Worm (Caenorhabditis elegans) whole organism, late embryonic: ENCODE results near the gene C02F5.5.

Experiments used
- ceh-14 ChIP-seq: sonication (generic microtip); optimal IDR thresholded peaks from 2 replicates; lab custom pipeline; 2016; ENCODE audit warnings: missing genotype, missing genetic modification characterization, missing compliant biosample characterization
- ceh-30 ChIP-seq: fragments of 150-350 bp; optimal IDR thresholded peaks from 2 replicates; lab custom pipeline; 2014; ENCODE audit warnings: missing biosample characterization, missing genetic modification characterization
- ceh-34 ChIP-seq: sonication (generic microtip); optimal IDR thresholded peaks from 2 replicates; lab custom pipeline; 2016; ENCODE audit warnings: mild to moderate bottlenecking, missing genetic modification characterization, missing compliant biosample characterization
- ceh-9 ChIP-seq: sonication (generic microtip); optimal IDR thresholded peaks from 2 replicates; lab custom pipeline; 2016; ENCODE audit warnings: mild to moderate bottlenecking, missing genetic modification characterization, inconsistent platforms, missing compliant biosample characterization
- elt-2 ChIP-seq: sonication (generic microtip); optimal IDR thresholded peaks from 2 replicates; lab custom pipeline; 2016; ENCODE audit warnings: missing genetic modification reagents, missing genetic modification characterization, missing compliant biosample characterization
- elt-4 ChIP-seq: sonication (generic microtip); optimal IDR thresholded peaks from 2 replicates; lab custom pipeline; 2016; ENCODE audit warnings: missing genetic modification characterization, missing compliant biosample characterization
- ets-4 ChIP-seq: sonication (generic microtip); optimal IDR thresholded peaks from 2 replicates; lab custom pipeline; 2016; ENCODE audit warnings: missing genetic modification characterization, missing compliant biosample characterization
- fkh-6 ChIP-seq: sonication (generic microtip); optimal IDR thresholded peaks from 2 replicates; lab custom pipeline; 2016; ENCODE audit warnings: missing genetic modification characterization, missing compliant biosample characterization
- hlh-30 ChIP-seq: sonication (generic microtip); optimal IDR thresholded peaks from 2 replicates; lab custom pipeline; 2017; ENCODE audit warnings: antibody characterized with exemption, missing genetic modification characterization, missing compliant biosample characterization; ENCODE audit not compliant: insufficient read depth
- odd-2 ChIP-seq: sonication (generic microtip); optimal IDR thresholded peaks from 2 replicates; lab custom pipeline; 2017; ENCODE audit warnings: antibody characterized with exemption, mild to moderate bottlenecking, missing genetic modification characterization, missing compliant biosample characterization
- pha-2 ChIP-seq: sonication (generic microtip); optimal IDR thresholded peaks from 2 replicates; lab custom pipeline; 2017; ENCODE audit warnings: mild to moderate bottlenecking, missing genetic modification characterization, missing compliant biosample characterization
- pros-1 ChIP-seq: fragments of 150-350 bp; optimal IDR thresholded peaks from 2 replicates; lab custom pipeline; 2014; ENCODE audit warnings: missing biosample characterization, missing genetic modification reagents, missing genetic modification characterization
- sox-4 ChIP-seq: sonication (generic microtip); optimal IDR thresholded peaks from 2 replicates; lab custom pipeline; 2017; ENCODE audit warnings: mild to moderate bottlenecking, missing genetic modification characterization, inconsistent platforms, missing compliant biosample characterization
- tbx-7 ChIP-seq: sonication (generic microtip); optimal IDR thresholded peaks from 2 replicates; lab custom pipeline; 2016; ENCODE audit warnings: missing genotype, missing genetic modification characterization, missing compliant biosample characterization
- unc-3 ChIP-seq, 2 experiments: fragments of 200-800 bp in 1 of 2; sonication (Bioruptor generic) in 1 of 2; sonication (generic microtip) in 1 of 2; conservative IDR thresholded peaks in 1 of 2; optimal IDR thresholded peaks in 1 of 2; 2 replicates each; pipeline versions ENCODE4 v1.3.6 to Lab custom; 2016 to 2022; ENCODE audit warnings: missing compliant biosample characterization in 2 of 2, missing genetic modification characterization in 2 of 2, missing genetic modification reagents in 1 of 2
- unc-42 ChIP-seq: sonication (generic microtip); optimal IDR thresholded peaks from 2 replicates; lab custom pipeline; 2016; ENCODE audit warnings: missing genotype, missing genetic modification characterization, missing compliant biosample characterization
- ztf-16 ChIP-seq: sonication (generic microtip); optimal IDR thresholded peaks from 2 replicates; lab custom pipeline; 2017; ENCODE audit warnings: missing genetic modification characterization, missing compliant biosample characterization

The C02F5.5 gene

ce11 chrIII:8283525-8283924 lies 47.5 kb downstream of the C02F5.5 start:
- no peak for TF ChIP-seq ztf-16 (tag; lab: Kevin White, UChicago)
- no peak for TF ChIP-seq fkh-6 (tag; lab: Kevin White, UChicago)
- no peak for TF ChIP-seq ceh-30 (tag; lab: Kevin White, UChicago)
- TF ChIP-seq tbx-7, result no peak
- no peak for TF ChIP-seq odd-2 (tag; lab: Kevin White, UChicago)
- no peak for TF ChIP-seq ets-4
- TF ChIP-seq ceh-34, result no peak
- no peak for TF ChIP-seq hlh-30 (tag; lab: Kevin White, UChicago)
- no peak for TF ChIP-seq ceh-9 (tag; lab: Kevin White, UChicago)
- TF ChIP-seq elt-2 (tag; lab: Kevin White, UChicago), result no peak
- no peak for TF ChIP-seq pha-2 (tag; lab: Kevin White, UChicago)
- no peak for TF ChIP-seq unc-3 (GFP tag; conservative IDR thresholded peaks at IDR 0.05; lab: Robert Waterston, UW)
- no peak for TF ChIP-seq unc-3 (tag; optimal IDR thresholded peaks at IDR 0.05; lab: Kevin White, UChicago)
- TF ChIP-seq pros-1 (tag; lab: Kevin White, UChicago), result no peak
- TF ChIP-seq elt-4, result no peak
- TF ChIP-seq sox-4 (tag; lab: Kevin White, UChicago), result no peak
- TF ChIP-seq ceh-14 (tag; lab: Kevin White, UChicago), result no peak

- TF ChIP-seq unc-42 (tag; lab: Kevin White, UChicago) (peak; percentile 61), ceh-9 (tag; lab: Kevin White, UChicago) (no peak)
- TF ChIP-seq, all 69 proteins: peak for 1
These were observed 50.0 kb downstream of the C02F5.5 start for ce11 chrIII:8286003-8286402.
